Fruit fly (Drosophila melanogaster): ENCODE data around the gene CG12105.

CG12105 gene

DNA sequence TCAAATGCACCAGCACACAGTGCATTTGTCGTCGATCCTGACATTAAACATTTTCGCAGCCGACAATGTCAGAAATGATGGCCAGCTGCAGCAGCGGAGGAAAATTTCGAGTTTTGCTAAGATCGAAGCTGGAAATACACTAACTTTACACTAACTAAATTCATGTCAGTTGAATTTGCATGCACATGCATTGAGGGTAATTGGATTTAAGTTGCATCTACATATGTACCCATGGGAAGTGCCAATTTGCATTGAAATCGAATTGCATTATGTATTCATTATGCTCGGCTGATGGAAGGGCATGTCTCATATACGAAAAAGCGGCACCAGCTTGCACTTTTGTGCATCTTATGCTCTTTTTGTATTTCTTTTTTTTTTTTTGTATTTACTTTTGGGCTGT lies 30.8 kb downstream of the CG12105 start (continued):
- TF ChIP-seq CG3919 (GFP tag; optimal IDR thresholded peaks at IDR 0.05) = peak; percentile 93
- TF ChIP-seq CG8632 (GFP tag; optimal IDR thresholded peaks at IDR 0.05) = peak; percentile 46
- TF ChIP-seq salr (GFP tag; optimal IDR thresholded peaks at IDR 0.05) = peak; percentile 4 to 73
- peak; percentile 57 for TF ChIP-seq Met (GFP tag; optimal IDR thresholded peaks at IDR 0.05)
- TF ChIP-seq esn (GFP tag; optimal IDR thresholded peaks at IDR 0.05) = peak; percentile 80
- peak; percentile 27 for TF ChIP-seq vri (GFP tag; optimal IDR thresholded peaks at IDR 0.05)
- TF ChIP-seq Sox14 (GFP tag; optimal IDR thresholded peaks at IDR 0.05) = peak; percentile 72
- peak; percentile 76 for TF ChIP-seq CG3032 (tag; optimal IDR thresholded peaks at IDR 0.05)
- peak; percentile 97 for TF ChIP-seq Eip78C (GFP tag)
- peak; percentile 94 for TF ChIP-seq CG11294 (GFP tag; IDR thresholded peaks at IDR 0.05)
- TF ChIP-seq CG34406 (GFP tag; optimal IDR thresholded peaks at IDR 0.05) = peak; percentile 67
- TF ChIP-seq Hr4 (GFP tag; optimal IDR thresholded peaks at IDR 0.05) = peak; percentile 82
- peak; percentile 86 for TF ChIP-seq CG7368 (GFP tag; optimal IDR thresholded peaks at IDR 0.05)
- peak; percentile 76 for TF ChIP-seq spab (GFP tag; optimal IDR thresholded peaks at IDR 0.05)
- TF ChIP-seq Hr38 (GFP tag; optimal IDR thresholded peaks at IDR 0.05) = no peak
- peak; percentile 78 for TF ChIP-seq OdsH (GFP tag; optimal IDR thresholded peaks at IDR 0.05)
- peak; percentile 96 for TF ChIP-seq CG6163 (GFP tag; IDR thresholded peaks at IDR 0.05)
- peak; percentile 89 for TF ChIP-seq CG6276 (GFP tag; optimal IDR thresholded peaks at IDR 0.05)
- peak; percentile 76 for TF ChIP-seq dsx (GFP tag; optimal IDR thresholded peaks at IDR 0.05; ENCODE audit: poor library complexity, severe bottlenecking)
- TF ChIP-seq ss (GFP tag; optimal IDR thresholded peaks at IDR 0.05) = peak; percentile 46 to 67
- TF ChIP-seq CG16779 (tag; optimal IDR thresholded peaks at IDR 0.05) = peak; percentile 70
- TF ChIP-seq CG9139 (GFP tag; optimal IDR thresholded peaks at IDR 0.05) = peak; percentile 73
- peak; percentile 96 for TF ChIP-seq Gug (GFP tag; IDR thresholded peaks at IDR 0.05)
- TF ChIP-seq CG31627 (GFP tag; optimal IDR thresholded peaks at IDR 0.05) = peak; percentile 79

dm6 chr3L:1584003-1584402 lies 31.6 kb downstream of the CG12105 start:
- TF ChIP-seq CG6276 (GFP tag; optimal IDR thresholded peaks at IDR 0.05) = peak; percentile 47
- peak; percentile 91 for TF ChIP-seq eg (GFP tag; IDR thresholded peaks at IDR 0.05)
- peak; percentile 92 for TF ChIP-seq Hr4 (GFP tag; optimal IDR thresholded peaks at IDR 0.05)
- TF ChIP-seq dsx (GFP tag; optimal IDR thresholded peaks at IDR 0.05; ENCODE audit: poor library complexity, severe bottlenecking) = no peak
- no peak for TF ChIP-seq Ets96B (tag; optimal IDR thresholded peaks at IDR 0.05)
- TF ChIP-seq Gug (GFP tag; IDR thresholded peaks at IDR 0.05) = peak; percentile 88
- TF ChIP-seq CG7368 (GFP tag; optimal IDR thresholded peaks at IDR 0.05) = no peak
- TF ChIP-seq CG32006 (GFP tag; optimal IDR thresholded peaks at IDR 0.05) = peak; percentile 91
- no peak for TF ChIP-seq topi (GFP tag; optimal IDR thresholded peaks at IDR 0.05)
- TF ChIP-seq CG1621 (tag; optimal IDR thresholded peaks at IDR 0.05) = no peak
- no peak for TF ChIP-seq cyc (GFP tag; optimal IDR thresholded peaks at IDR 0.05)
- no peak for TF ChIP-seq CG6792 (GFP tag; optimal IDR thresholded peaks at IDR 0.05)
- peak; percentile 76 for TF ChIP-seq CG11294 (GFP tag; IDR thresholded peaks at IDR 0.05)
- TF ChIP-seq CG8119 (GFP tag; IDR thresholded peaks at IDR 0.05) = peak; percentile 87
- no peak for TF ChIP-seq Ets21C (GFP tag; optimal IDR thresholded peaks at IDR 0.05)
- TF ChIP-seq spab (GFP tag; optimal IDR thresholded peaks at IDR 0.05) = no peak
- TF ChIP-seq CG15336 (GFP tag; IDR thresholded peaks at IDR 0.05) = peak; percentile 90
- peak; percentile 7 for TF ChIP-seq Sox102F (GFP tag; optimal IDR thresholded peaks at IDR 0.05)
- TF ChIP-seq Eip78C (GFP tag) = peak; percentile 88
- TF ChIP-seq CG34406 (GFP tag; optimal IDR thresholded peaks at IDR 0.05) = peak; percentile 13
- TF ChIP-seq Sox14 (GFP tag; optimal IDR thresholded peaks at IDR 0.05) = peak; percentile 72
- TF ChIP-seq CG6854 (GFP tag; optimal IDR thresholded peaks at IDR 0.05) = no peak
- TF ChIP-seq fd85E (GFP tag; optimal IDR thresholded peaks at IDR 0.05) = no peak
- peak; percentile 22 for TF ChIP-seq esn (GFP tag; optimal IDR thresholded peaks at IDR 0.05)
- peak; percentile 31 for TF ChIP-seq Eip75B (GFP tag; optimal IDR thresholded peaks at IDR 0.05)
- peak; percentile 32 for TF ChIP-seq Met (GFP tag; optimal IDR thresholded peaks at IDR 0.05)
- no peak for TF ChIP-seq Eip93F (GFP tag; optimal IDR thresholded peaks at IDR 0.05)
- TF ChIP-seq CG3919 (GFP tag; optimal IDR thresholded peaks at IDR 0.05) = peak; percentile 8
- peak; percentile 77 for TF ChIP-seq CG4318 (GFP tag; optimal IDR thresholded peaks at IDR 0.05)
- peak; percentile 53 for TF ChIP-seq CG10631 (GFP tag; optimal IDR thresholded peaks at IDR 0.05)
- peak; percentile 12 for TF ChIP-seq Smox (GFP tag; optimal IDR thresholded peaks at IDR 0.05)
- no peak for TF ChIP-seq CG10669 (GFP tag; optimal IDR thresholded peaks at IDR 0.05)
- TF ChIP-seq Hr39 (GFP tag; optimal IDR thresholded peaks at IDR 0.05) = peak; percentile 46
- TF ChIP-seq OdsH (GFP tag; optimal IDR thresholded peaks at IDR 0.05) = peak; percentile 70
- peak; percentile 12 for TF ChIP-seq achi (GFP tag; optimal IDR thresholded peaks at IDR 0.05)
- peak; percentile 83 for TF ChIP-seq Lpt (GFP tag; optimal IDR thresholded peaks at IDR 0.05)
- no peak for TF ChIP-seq CG11902 (GFP tag; optimal IDR thresholded peaks at IDR 0.05)
- TF ChIP-seq CG6808 (GFP tag; optimal IDR thresholded peaks at IDR 0.05) = no peak
- TF ChIP-seq lz (GFP tag; optimal IDR thresholded peaks at IDR 0.05) = peak; percentile 0

Measured in whole organism, prepupa.